Worm (Caenorhabditis elegans) whole organism, L4 larva: ENCODE measurements around the gene F13A7.12.

Source experiments
- D1046.2 ChIP-seq: fragments of 200-800 bp; sonication (Bioruptor generic); IDR thresholded peaks from 2 replicates; pipeline ENCODE4 v1.3.6; 2022; ENCODE audit warnings: missing genetic modification characterization, missing compliant biosample characterization
- F26F4.8 ChIP-seq: fragments of 200-800 bp; sonication (Bioruptor generic); conservative IDR thresholded peaks from 2 replicates; pipeline ENCODE4 v1.3.6; 2022; ENCODE audit warnings: missing genetic modification characterization, missing compliant biosample characterization
- F37D6.2 ChIP-seq: sonication (generic microtip); optimal IDR thresholded peaks from 2 replicates; lab custom pipeline; 2016; ENCODE audit warnings: mild to moderate bottlenecking, missing genetic modification characterization, missing compliant biosample characterization
- F44E2.7 ChIP-seq: fragments of 200-800 bp; sonication (Bioruptor generic); IDR thresholded peaks from 2 replicates; pipeline ENCODE4 v2.1.2; 2022; ENCODE audit warnings: missing genetic modification characterization, missing compliant biosample characterization
- T20F7.1 ChIP-seq: fragments of 200-800 bp; sonication (Bioruptor generic); optimal IDR thresholded peaks from 2 replicates; lab custom pipeline; 2018; ENCODE audit warnings: mild to moderate bottlenecking, missing genetic modification characterization, missing compliant biosample characterization
- T26A8.4 ChIP-seq: fragments of 200-800 bp; sonication (Bioruptor generic); IDR thresholded peaks from 2 replicates; pipeline ENCODE4 v1.3.6; 2022; ENCODE audit warnings: missing genetic modification characterization, missing compliant biosample characterization
- Y105C5A.15 ChIP-seq: fragments of 200-800 bp; sonication (Bioruptor generic); IDR thresholded peaks from 2 replicates; pipeline ENCODE4 v1.3.6; 2022; ENCODE audit warnings: missing genetic modification characterization, missing compliant biosample characterization
- Y48G9A.11 ChIP-seq: fragments of 200-800 bp; sonication (Bioruptor generic); IDR thresholded peaks from 2 replicates; pipeline ENCODE4 v1.3.6; 2022; ENCODE audit warnings: missing genetic modification reagents, missing genetic modification characterization, missing compliant biosample characterization
- Y5F2A.4 ChIP-seq: fragments of 200-800 bp; sonication (Bioruptor generic); optimal IDR thresholded peaks from 2 replicates; lab custom pipeline; 2018; ENCODE audit warnings: mild to moderate bottlenecking, missing genetic modification characterization, missing compliant biosample characterization
- Y75B8A.6 ChIP-seq: fragments of 200-800 bp; sonication (Bioruptor generic); IDR thresholded peaks from 2 replicates; pipeline ENCODE4 v1.3.6; 2022; ENCODE audit warnings: missing genetic modification reagents, missing genetic modification characterization, missing compliant biosample characterization
- aha-1 ChIP-seq: fragments of 150-350 bp; peaks from one replicate; lab custom pipeline; 2014; ENCODE audit warnings: missing biosample characterization, missing genetic modification characterization
- ceh-20 ChIP-seq: fragments of 200-800 bp; sonication (Bioruptor generic); IDR thresholded peaks from 2 replicates; pipeline ENCODE4 v1.3.6; 2022; ENCODE audit warnings: missing genetic modification reagents, missing genetic modification characterization, missing compliant biosample characterization
- ceh-62 ChIP-seq: sonication (generic microtip); optimal IDR thresholded peaks from 2 replicates; lab custom pipeline; 2017; ENCODE audit warnings: missing biosample characterization, missing genetic modification characterization
- ces-1 ChIP-seq: fragments of 150-350 bp; sonication (generic microtip); optimal IDR thresholded peaks from 4 replicates; lab custom pipeline; 2014; ENCODE audit warnings: missing biosample characterization, missing genetic modification reagents, missing genetic modification characterization
- cey-2 ChIP-seq: sonication (generic microtip); optimal IDR thresholded peaks from 3 replicates; lab custom pipeline; 2017; ENCODE audit warnings: missing genetic modification characterization, mild to moderate bottlenecking, missing compliant biosample characterization, antibody characterized with exemption, borderline replicate concordance; ENCODE audit not compliant: insufficient read depth
- daf-19 ChIP-seq: fragments of 200-800 bp; sonication (Bioruptor generic); conservative IDR thresholded peaks from 2 replicates; pipeline ENCODE4 v1.3.6; 2022; ENCODE audit warnings: missing genetic modification characterization, missing compliant biosample characterization
- dmd-6 ChIP-seq: fragments of 200-800 bp; sonication (Bioruptor generic); IDR thresholded peaks from 2 replicates; pipeline ENCODE4 v1.3.6; 2022; ENCODE audit warnings: missing genetic modification reagents, missing genetic modification characterization, missing compliant biosample characterization
- duxl-1 ChIP-seq: sonication (generic microtip); optimal IDR thresholded peaks from 2 replicates; lab custom pipeline; 2016; ENCODE audit warnings: mild to moderate bottlenecking, missing genetic modification characterization, moderate library complexity, missing compliant biosample characterization; ENCODE audit not compliant: poor library complexity
- dve-1 ChIP-seq: sonication (generic microtip); optimal IDR thresholded peaks from 2 replicates; lab custom pipeline; 2017; ENCODE audit warnings: antibody characterized with exemption, mild to moderate bottlenecking, missing genetic modification characterization, missing compliant biosample characterization; ENCODE audit not compliant: insufficient read depth
- egl-43 ChIP-seq: fragments of 200-800 bp; sonication (Bioruptor generic); IDR thresholded peaks from 2 replicates; pipeline ENCODE4 v1.3.6; 2022; ENCODE audit warnings: missing genetic modification reagents, missing genetic modification characterization, missing compliant biosample characterization
- fkh-10 ChIP-seq: fragments of 150-350 bp; optimal IDR thresholded peaks from 2 replicates; lab custom pipeline; 2014; ENCODE audit warnings: missing biosample characterization, missing genetic modification reagents, missing genetic modification characterization
- hif-1 ChIP-seq, 2 experiments: sonication (generic microtip); optimal IDR thresholded peaks; 2 replicates each; lab custom pipeline; 2016 to 2017; ENCODE audit warnings: missing compliant biosample characterization in 2 of 2, missing genetic modification characterization in 2 of 2, missing genetic modification reagents in 2 of 2, missing genotype in 2 of 2, mild to moderate bottlenecking in 1 of 2
- hlh-11 ChIP-seq: fragments of 200-800 bp; sonication (Bioruptor generic); optimal IDR thresholded peaks from 2 replicates; lab custom pipeline; 2018; ENCODE audit warnings: mild to moderate bottlenecking, missing genetic modification characterization, missing compliant biosample characterization
- hmg-1.1 ChIP-seq: fragments of 200-800 bp; sonication (Bioruptor generic); IDR thresholded peaks from 2 replicates; pipeline ENCODE4 v1.3.6; 2022; ENCODE audit warnings: missing genetic modification reagents, missing genetic modification characterization, missing compliant biosample characterization
- lim-7 ChIP-seq: fragments of 200-800 bp; sonication (Bioruptor generic); IDR thresholded peaks from 2 replicates; pipeline ENCODE4 v1.3.6; 2022; ENCODE audit warnings: missing genetic modification characterization, missing compliant biosample characterization
- lin-1 ChIP-seq: fragments of 200-800 bp; sonication (Bioruptor generic); IDR thresholded peaks from 2 replicates; pipeline ENCODE4 v1.3.6; 2022; ENCODE audit warnings: missing genetic modification reagents, missing genetic modification characterization, missing compliant biosample characterization
- lin-13 ChIP-seq: fragments of 150-350 bp; optimal IDR thresholded peaks from 2 replicates; lab custom pipeline; 2014; ENCODE audit warnings: missing biosample characterization, missing genetic modification reagents, missing genetic modification characterization
- lin-38 ChIP-seq: fragments of 200-800 bp; sonication (Bioruptor generic); IDR thresholded peaks from 2 replicates; pipeline ENCODE4 v1.3.6; 2022; ENCODE audit warnings: missing genetic modification reagents, missing genetic modification characterization, missing compliant biosample characterization
- lir-3 ChIP-seq: sonication (generic microtip); optimal IDR thresholded peaks from 2 replicates; lab custom pipeline; 2016; ENCODE audit warnings: mild to moderate bottlenecking, missing genetic modification characterization, missing compliant biosample characterization
- lsy-2 ChIP-seq, 2 experiments: fragments of 150-350 bp in 1 of 2; sonication (generic microtip) in 1 of 2; optimal IDR thresholded peaks; 2 replicates each; lab custom pipeline; 2014 to 2017; ENCODE audit warnings: missing biosample characterization in 2 of 2, missing genetic modification characterization in 2 of 2
- madf-5 ChIP-seq, 2 experiments: fragments of 200-800 bp; sonication (Bioruptor generic); IDR thresholded peaks; 2 replicates each; pipeline ENCODE4 v1.3.6; 2022; ENCODE audit warnings: missing compliant biosample characterization in 2 of 2, missing genetic modification characterization in 2 of 2
- madf-9 ChIP-seq: fragments of 200-800 bp; sonication (Bioruptor generic); conservative IDR thresholded peaks from 2 replicates; pipeline ENCODE4 v1.3.6; 2022; ENCODE audit warnings: missing genetic modification reagents, missing genetic modification characterization, missing compliant biosample characterization
- mdt-29 ChIP-seq: fragments of 200-800 bp; sonication (Bioruptor generic); IDR thresholded peaks from 2 replicates; pipeline ENCODE4 v1.3.6; 2022; ENCODE audit warnings: missing genetic modification reagents, missing genetic modification characterization, missing compliant biosample characterization
- mes-2 ChIP-seq: sonication (generic microtip); optimal IDR thresholded peaks from 2 replicates; lab custom pipeline; 2016; ENCODE audit warnings: missing genotype, mild to moderate bottlenecking, missing genetic modification characterization, missing compliant biosample characterization; ENCODE audit not compliant: poor library complexity, severe bottlenecking
- mxl-2 ChIP-seq: fragments of 200-800 bp; sonication (Bioruptor generic); conservative IDR thresholded peaks from 2 replicates; pipeline ENCODE4 v1.3.6; 2022; ENCODE audit warnings: missing genetic modification reagents, missing genetic modification characterization, missing compliant biosample characterization
- mxl-3 ChIP-seq: fragments of 200-800 bp; sonication (Bioruptor generic); optimal IDR thresholded peaks from 2 replicates; lab custom pipeline; 2018; ENCODE audit warnings: mild to moderate bottlenecking, missing genetic modification characterization, missing compliant biosample characterization
- nhr-25 ChIP-seq: sonication (generic microtip); optimal IDR thresholded peaks from 2 replicates; lab custom pipeline; 2017; ENCODE audit warnings: missing genetic modification characterization, mild to moderate bottlenecking, missing compliant biosample characterization, antibody characterized with exemption, moderate library complexity, borderline replicate concordance; ENCODE audit not compliant: insufficient read depth
- nhr-28 ChIP-seq: fragments of 150-350 bp; optimal IDR thresholded peaks from 2 replicates; lab custom pipeline; 2014; ENCODE audit warnings: missing biosample characterization, missing genetic modification characterization
- nhr-41 ChIP-seq: fragments of 200-800 bp; sonication (Bioruptor generic); IDR thresholded peaks from 2 replicates; pipeline ENCODE4 v1.3.6; 2022; ENCODE audit warnings: missing genetic modification reagents, missing genetic modification characterization, missing compliant biosample characterization
- nhr-42 ChIP-seq: fragments of 200-800 bp; sonication (Bioruptor generic); IDR thresholded peaks from 2 replicates; pipeline ENCODE4 v1.3.6; 2022; ENCODE audit warnings: missing genetic modification characterization, missing compliant biosample characterization
- nhr-6 ChIP-seq: fragments of 150-350 bp; optimal IDR thresholded peaks from 2 replicates; lab custom pipeline; 2014; ENCODE audit warnings: missing biosample characterization, missing genetic modification characterization
- nhr-77 ChIP-seq: fragments of 150-350 bp; optimal IDR thresholded peaks from 2 replicates; lab custom pipeline; 2014; ENCODE audit warnings: missing biosample characterization, missing genetic modification characterization
- pha-4 ChIP-seq, 2 experiments: fragments of 150-350 bp in 1 of 2; fragments of 200-800 bp in 1 of 2; sonication (Bioruptor generic) in 1 of 2; IDR thresholded peaks in 1 of 2; optimal IDR thresholded peaks in 1 of 2; 2 replicates each; pipeline versions ENCODE4 v1.3.6 to Lab custom; 2014 to 2022; ENCODE audit warnings: missing genetic modification characterization in 2 of 2, missing genetic modification reagents in 2 of 2, missing biosample characterization in 1 of 2, missing compliant biosample characterization in 1 of 2
- rbr-2 ChIP-seq: sonication (generic microtip); optimal IDR thresholded peaks from 2 replicates; lab custom pipeline; 2016; ENCODE audit warnings: missing genotype, missing genetic modification characterization, missing compliant biosample characterization
- sdz-12 ChIP-seq: fragments of 200-800 bp; sonication (Bioruptor generic); optimal IDR thresholded peaks from 2 replicates; lab custom pipeline; 2018; ENCODE audit warnings: mild to moderate bottlenecking, missing genetic modification characterization, missing compliant biosample characterization
- snpc-4 ChIP-seq: fragments of 150-350 bp; optimal IDR thresholded peaks from 2 replicates; lab custom pipeline; 2014; ENCODE audit warnings: missing biosample characterization, missing genetic modification characterization
- spr-1 ChIP-seq: sonication (generic microtip); optimal IDR thresholded peaks from 2 replicates; lab custom pipeline; 2016; ENCODE audit warnings: mild to moderate bottlenecking, missing genetic modification characterization, missing compliant biosample characterization
- vab-7 ChIP-seq: fragments of 200-800 bp; sonication (Bioruptor generic); IDR thresholded peaks from 2 replicates; pipeline ENCODE4 v1.3.6; 2022; ENCODE audit warnings: missing genetic modification reagents, missing genetic modification characterization, missing compliant biosample characterization
- zfp-2 ChIP-seq: sonication (generic microtip); optimal IDR thresholded peaks from 2 replicates; lab custom pipeline; 2016; ENCODE audit warnings: mild to moderate bottlenecking, missing genetic modification characterization, missing compliant biosample characterization

The F13A7.12 gene

ce11 chrV:16355941-16356340 lies 39.9 kb upstream of the F13A7.12 start (continued):
- TF ChIP-seq sdz-12 (GFP tag; lab: Kevin White, UChicago): peak; percentile 47
- peak; percentile 97 for TF ChIP-seq hlh-11 (tag; lab: Kevin White, UChicago)
- TF ChIP-seq nhr-28 (tag; lab: Kevin White, UChicago): peak; percentile 84
- peak; percentile 83 for TF ChIP-seq ceh-20
- peak; percentile 99 for TF ChIP-seq aha-1 (tag; lab: Kevin White, UChicago)
- TF ChIP-seq F44E2.7 (GFP tag; lab: Robert Waterston, UW): no peak
- TF ChIP-seq madf-9 (GFP tag; lab: Robert Waterston, UW): peak; percentile 73
- TF ChIP-seq daf-19 (GFP tag; lab: Robert Waterston, UW): no peak
- TF ChIP-seq dve-1 (tag; lab: Kevin White, UChicago): peak; percentile 96
- peak; percentile 90 for TF ChIP-seq lin-1 (GFP tag; lab: Robert Waterston, UW)
- TF ChIP-seq duxl-1: peak; percentile 81
- TF ChIP-seq zfp-2: peak; percentile 8
- peak; percentile 6 for TF ChIP-seq lin-13
- peak; percentile 70 for TF ChIP-seq vab-7 (GFP tag; lab: Robert Waterston, UW)
- TF ChIP-seq fkh-10 (GFP tag; lab: Kevin White, UChicago): peak; percentile 58
- TF ChIP-seq D1046.2 (GFP tag; lab: Robert Waterston, UW): no peak
- peak; percentile 45; the same call in 1 of the 2 replicates for TF ChIP-seq mxl-2
- no peak for TF ChIP-seq lim-7 (GFP tag; lab: Robert Waterston, UW)
- TF ChIP-seq nhr-41 (GFP tag; lab: Robert Waterston, UW): no peak
- no peak for TF ChIP-seq Y48G9A.11
- TF ChIP-seq Y105C5A.15 (GFP tag; lab: Robert Waterston, UW): no peak
- TF ChIP-seq madf-5 (GFP tag; IDR thresholded peaks at IDR 0.05; lab: Robert Waterston, UW): no peak
- no peak for TF ChIP-seq Y5F2A.4 (GFP tag; lab: Kevin White, UChicago)
- peak; percentile 50 for TF ChIP-seq nhr-25 (tag; lab: Kevin White, UChicago)
- TF ChIP-seq mxl-3 (GFP tag; lab: Kevin White, UChicago): peak; percentile 91
- no peak for TF ChIP-seq T20F7.1
- TF ChIP-seq egl-43: peak; percentile 88
- peak; percentile 93 for TF ChIP-seq nhr-77 (tag; lab: Kevin White, UChicago)
- TF ChIP-seq nhr-42 (GFP tag; lab: Robert Waterston, UW): peak; percentile 57; the same call in 1 of the 2 replicates
- TF ChIP-seq mes-2 (tag; lab: Kevin White, UChicago): peak; percentile 78
- TF ChIP-seq ceh-62 (tag; lab: Kevin White, UChicago): no peak
- TF ChIP-seq lsy-2 (tag; optimal IDR thresholded peaks at IDR 0.05; lab: Kevin White, UChicago): peak; percentile 64 to 85
- peak; percentile 74 for TF ChIP-seq spr-1 (tag; lab: Kevin White, UChicago)
- TF ChIP-seq pha-4 (GFP tag; IDR thresholded peaks at IDR 0.05; lab: Robert Waterston, UW): peak; percentile 80
- TF ChIP-seq pha-4 (tag; optimal IDR thresholded peaks at IDR 0.05; lab: Kevin White, UChicago): no peak
- TF ChIP-seq dmd-6 (GFP tag; lab: Robert Waterston, UW): peak; percentile 96
- no peak for TF ChIP-seq cey-2
- TF ChIP-seq Y75B8A.6 (GFP tag; lab: Robert Waterston, UW): peak; percentile 36; the same call in 1 of the 2 replicates
- peak; percentile 64 for TF ChIP-seq F37D6.2 (tag; lab: Kevin White, UChicago)
- no peak for TF ChIP-seq F26F4.8
- peak in 1 of 2 experiments; percentile 80 for TF ChIP-seq hif-1 (tag; optimal IDR thresholded peaks at IDR 0.05; lab: Kevin White, UChicago)
- TF ChIP-seq snpc-4 (tag; lab: Kevin White, UChicago): no peak
- no peak for TF ChIP-seq ces-1 (GFP tag; lab: Kevin White, UChicago)
- peak; percentile 79 for TF ChIP-seq nhr-6 (tag; lab: Kevin White, UChicago)
- no peak for TF ChIP-seq mdt-29 (GFP tag; lab: Robert Waterston, UW)
- peak; percentile 90 for TF ChIP-seq rbr-2
- peak; percentile 98 for TF ChIP-seq hmg-1.1 (GFP tag; lab: Robert Waterston, UW)
- TF ChIP-seq lin-38 (GFP tag; lab: Robert Waterston, UW): peak; percentile 65
- TF ChIP-seq T26A8.4 (GFP tag; lab: Robert Waterston, UW): peak; percentile 72; the same call in 1 of the 2 replicates
- TF ChIP-seq lir-3: no peak
